Worm (Caenorhabditis elegans) whole organism, midembryonic: Measurements from ENCODE around the gene scl-17.

Experiments used
- T22C8.4 ChIP-seq: fragments of 200-800 bp; sonication (Bioruptor generic); IDR thresholded peaks from 2 replicates; pipeline ENCODE4 v1.3.6; 2022; ENCODE audit warnings: missing genetic modification characterization, missing compliant biosample characterization
- flt-1 ChIP-seq: fragments of 200-800 bp; sonication (Bioruptor generic); IDR thresholded peaks from 2 replicates; pipeline ENCODE4 v1.3.6; 2022; ENCODE audit warnings: missing genetic modification characterization, missing compliant biosample characterization
- klf-2 ChIP-seq: fragments of 200-800 bp; sonication (Bioruptor generic); conservative IDR thresholded peaks from 2 replicates; pipeline ENCODE4 v1.3.6; 2022; ENCODE audit warnings: missing genetic modification reagents, missing genetic modification characterization, missing compliant biosample characterization
- med-1 ChIP-seq: sonication (generic microtip); optimal IDR thresholded peaks from 2 replicates; lab custom pipeline; 2017; ENCODE audit warnings: missing genetic modification characterization, mild to moderate bottlenecking, missing compliant biosample characterization, antibody characterized with exemption, missing genetic modification reagents; ENCODE audit not compliant: insufficient read depth
- ref-1 ChIP-seq: fragments of 200-800 bp; sonication (Bioruptor generic); conservative IDR thresholded peaks from 2 replicates; pipeline ENCODE4 v1.3.6; 2022; ENCODE audit warnings: missing genetic modification reagents, missing genetic modification characterization, missing compliant biosample characterization
- tab-1 ChIP-seq: fragments of 200-800 bp; sonication (Bioruptor generic); IDR thresholded peaks from 2 replicates; pipeline ENCODE4 v1.3.6; 2022; ENCODE audit warnings: missing genetic modification characterization, missing compliant biosample characterization
- ztf-29 ChIP-seq: fragments of 200-800 bp; sonication (Bioruptor generic); IDR thresholded peaks from 2 replicates; pipeline ENCODE4 v1.3.6; 2022; ENCODE audit warnings: missing genetic modification reagents, missing genetic modification characterization, missing compliant biosample characterization

DNA sequence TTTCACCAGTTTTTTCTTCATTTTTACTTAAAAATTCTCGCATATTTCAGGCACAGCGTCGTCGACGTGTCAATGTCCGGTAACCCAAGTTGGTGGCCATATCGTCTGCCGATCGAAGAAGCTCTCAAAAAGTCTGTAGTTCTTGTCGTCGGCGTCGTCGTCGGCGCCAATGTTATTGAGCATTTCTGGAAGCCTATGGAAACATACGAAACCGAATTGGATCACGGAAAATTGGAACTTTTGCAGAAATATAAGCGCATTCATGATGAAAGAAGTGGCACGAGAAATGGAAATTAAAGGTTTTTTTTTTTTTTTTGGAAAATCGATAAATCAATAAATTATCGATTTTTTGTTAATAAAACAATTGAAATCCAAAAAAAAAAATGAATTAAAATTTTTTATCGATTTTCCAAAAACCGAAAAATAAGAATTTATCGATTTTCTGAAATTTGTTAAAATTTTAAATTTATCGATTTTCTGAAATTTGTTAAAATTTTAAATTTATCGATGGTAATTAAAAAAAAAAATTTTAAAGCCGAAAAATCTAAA, 32.6 kb upstream of the scl-17 start, which contains the start of gene alkb-1:
- TF ChIP-seq ztf-29 (GFP tag; lab: Robert Waterston, UW), result no peak
- no peak for TF ChIP-seq med-1 (GFP tag; lab: Kevin White, UChicago)
- TF ChIP-seq ref-1 (GFP tag; lab: Robert Waterston, UW), result no peak
- no peak for TF ChIP-seq flt-1 (GFP tag; lab: Robert Waterston, UW)
- no peak for TF ChIP-seq tab-1 (GFP tag; lab: Robert Waterston, UW)
- no peak for TF ChIP-seq klf-2 (GFP tag; lab: Robert Waterston, UW)
- TF ChIP-seq T22C8.4 (GFP tag; lab: Robert Waterston, UW), result peak; percentile 45; the same call in 1 of the 2 replicates
